Fruit fly (Drosophila melanogaster): Measurements from ENCODE around the gene CG9265.

DNA sequence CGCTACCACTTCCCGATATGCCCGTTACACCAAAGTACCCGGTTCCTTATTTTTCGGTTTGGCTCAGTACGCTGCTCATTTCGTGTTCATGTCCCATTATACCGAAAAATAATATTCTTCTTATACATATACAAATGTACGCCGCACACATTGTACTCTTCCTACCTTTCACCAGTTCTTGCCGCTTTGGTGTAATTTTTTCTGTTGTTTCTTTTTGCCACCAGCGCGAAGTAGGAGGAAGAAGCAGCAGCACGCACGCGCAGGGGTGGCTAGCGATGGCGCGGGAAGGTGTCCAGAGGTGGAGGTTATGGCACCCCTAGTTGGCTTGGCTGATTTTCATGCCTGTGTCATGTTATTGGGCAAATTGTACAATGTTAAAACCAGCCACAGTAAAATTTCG lies 38.0 kb downstream of the CG9265 start:
- TF ChIP-seq Sin3A (optimal IDR thresholded peaks at IDR 0.05) (no peak), ttk (optimal IDR thresholded peaks at IDR 0.05) (no peak), insv (optimal IDR thresholded peaks at IDR 0.05) (no peak)

All from Kc167 (cell line).